Fruit fly (Drosophila melanogaster) whole organism, prepupa: Measurements from ENCODE around the gene Mgat2.

Experiments
- CG11902 ChIP-seq: fragments of 200-800 bp; sonication (Bioruptor generic); optimal IDR thresholded peaks from 3 replicates; lab custom pipeline; 2016; ENCODE audit warnings: missing biosample characterization, missing genetic modification characterization
- CG4318 ChIP-seq: fragments of 200-800 bp; sonication (Bioruptor generic); optimal IDR thresholded peaks from 3 replicates; lab custom pipeline; 2017; ENCODE audit warnings: missing biosample characterization, mild to moderate bottlenecking, missing genetic modification characterization
- CG8632 ChIP-seq: fragments of 200-800 bp; sonication (Bioruptor generic); optimal IDR thresholded peaks from 3 replicates; lab custom pipeline; 2016; ENCODE audit warnings: missing biosample characterization, missing genetic modification characterization
- Ets21C ChIP-seq: fragments of 200-800 bp; sonication (Bioruptor generic); optimal IDR thresholded peaks from 3 replicates; lab custom pipeline; 2016; ENCODE audit warnings: missing biosample characterization, missing genetic modification characterization
- Gug ChIP-seq: fragments of 200-800 bp; sonication (Bioruptor generic); IDR thresholded peaks from 2 replicates; pipeline ENCODE4 v1.3.6; 2022; ENCODE audit warnings: missing biosample characterization, missing genetic modification characterization
- Hr39 ChIP-seq: fragments of 200-800 bp; sonication (Bioruptor generic); optimal IDR thresholded peaks from 2 replicates; lab custom pipeline; 2016; ENCODE audit warnings: missing biosample characterization, missing genetic modification characterization
- Hr4 ChIP-seq: fragments of 200-800 bp; sonication (Bioruptor generic); optimal IDR thresholded peaks from 3 replicates; lab custom pipeline; 2016; ENCODE audit warnings: missing biosample characterization, missing genetic modification characterization
- Lpt ChIP-seq: fragments of 200-800 bp; sonication (Bioruptor generic); optimal IDR thresholded peaks from 3 replicates; lab custom pipeline; 2016; ENCODE audit warnings: missing biosample characterization, missing genetic modification characterization
- Smox ChIP-seq: fragments of 200-800 bp; sonication (Bioruptor generic); optimal IDR thresholded peaks from 3 replicates; lab custom pipeline; 2016; ENCODE audit warnings: missing biosample characterization, missing genetic modification characterization
- fkh ChIP-seq: fragments of 200-800 bp; sonication (Bioruptor generic); optimal IDR thresholded peaks from 3 replicates; lab custom pipeline; 2017; ENCODE audit warnings: missing biosample characterization, mild to moderate bottlenecking, missing genetic modification characterization, moderate library complexity
- vri ChIP-seq: fragments of 200-800 bp; sonication (Bioruptor generic); optimal IDR thresholded peaks from 3 replicates; lab custom pipeline; 2016; ENCODE audit warnings: missing biosample characterization, mild to moderate bottlenecking, missing genetic modification characterization

DNA sequence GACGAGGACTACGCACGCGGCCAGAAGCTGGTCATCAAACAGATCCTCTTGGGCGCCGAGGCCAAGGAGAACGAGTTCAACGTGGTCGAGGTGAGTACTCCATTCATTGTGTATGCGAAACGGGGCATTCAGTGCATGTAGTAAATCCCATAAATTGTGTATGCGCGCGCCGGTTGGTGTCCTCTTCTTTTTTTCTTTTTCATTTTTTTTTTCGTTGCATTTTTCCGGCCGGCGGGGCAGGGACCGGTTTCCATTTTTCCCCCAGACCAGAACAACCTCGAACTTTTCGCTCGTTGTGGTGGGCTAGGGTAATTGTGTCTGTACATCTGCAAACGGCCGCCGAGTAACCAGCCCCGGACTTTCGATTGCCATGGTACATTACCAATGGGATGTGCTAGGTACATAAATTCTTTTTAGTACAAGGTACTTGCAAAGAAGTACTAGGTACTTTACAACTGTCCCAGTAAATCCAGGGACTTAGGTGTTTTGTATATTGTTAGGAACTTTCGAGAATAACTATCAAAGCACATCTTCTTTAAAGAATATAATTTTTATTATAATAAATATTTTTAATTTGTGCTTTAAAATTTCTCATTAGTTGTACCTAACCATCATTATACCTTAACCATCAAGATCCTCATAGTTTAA is 16.6 kb downstream of the Mgat2 start:
- TF ChIP-seq CG4318 (GFP tag; lab: Kevin White, UChicago) (no peak), CG8632 (GFP tag; lab: Kevin White, UChicago) (no peak), CG11902 (GFP tag; lab: Kevin White, UChicago) (no peak), Hr39 (GFP tag; lab: Kevin White, UChicago) (no peak), fkh (GFP tag; lab: Kevin White, UChicago) (no peak), vri (GFP tag; lab: Kevin White, UChicago) (no peak), Gug (GFP tag; lab: Robert Waterston, UW) (no peak), Hr4 (GFP tag; lab: Kevin White, UChicago) (no peak), Smox (GFP tag; lab: Kevin White, UChicago) (no peak), Lpt (GFP tag; lab: Kevin White, UChicago) (peak; percentile 63), Ets21C (GFP tag; lab: Kevin White, UChicago) (no peak)
